Fruit fly (Drosophila melanogaster) whole organism, embryonic: ENCODE data around the gene lectin-28C.
A peak's percentile ranks its signal among the peaks of the same experiment; 100 is the strongest.

Source experiments
- Atf6 ChIP-seq: fragments of 200-800 bp; sonication (Bioruptor generic); IDR thresholded peaks from 2 replicates; pipeline ENCODE4 v1.3.6; 2022; ENCODE audit warnings: missing biosample characterization, missing genetic modification characterization
- CG10147 ChIP-seq: fragments of 200-800 bp; sonication (Bioruptor generic); optimal IDR thresholded peaks from 2 replicates; lab custom pipeline; 2019; ENCODE audit warnings: missing biosample characterization, mild to moderate bottlenecking, missing genetic modification characterization, moderate library complexity
- CG10543 ChIP-seq: fragments of 200-800 bp; sonication (Bioruptor generic); optimal IDR thresholded peaks from 3 replicates; lab custom pipeline; 2017; ENCODE audit warnings: missing biosample characterization, mild to moderate bottlenecking, missing genetic modification characterization, moderate library complexity
- CG10979 ChIP-seq: fragments of 200-800 bp; sonication (Bioruptor generic); optimal IDR thresholded peaks from 2 replicates; lab custom pipeline; 2018; ENCODE audit warnings: missing biosample characterization, mild to moderate bottlenecking, missing genetic modification characterization, moderate library complexity
- CG11398 ChIP-seq: fragments of 200-800 bp; sonication (Bioruptor generic); optimal IDR thresholded peaks from 2 replicates; lab custom pipeline; 2016; ENCODE audit warnings: missing biosample characterization, missing genetic modification characterization
- CG12659 ChIP-seq: fragments of 200-800 bp; sonication (Bioruptor generic); optimal IDR thresholded peaks from 3 replicates; lab custom pipeline; 2017; ENCODE audit warnings: mild to moderate bottlenecking, missing biosample characterization, missing genetic modification reagents, missing genetic modification characterization
- CG12744 ChIP-seq: fragments of 200-800 bp; sonication (Bioruptor generic); optimal IDR thresholded peaks from 2 replicates; lab custom pipeline; 2016; ENCODE audit warnings: missing biosample characterization, missing genetic modification characterization
- CG13287 ChIP-seq: fragments of 200-800 bp; sonication (Bioruptor generic); IDR thresholded peaks from 2 replicates; pipeline ENCODE4 v1.3.6; 2022; ENCODE audit warnings: missing biosample characterization, missing genetic modification characterization; ENCODE audit not compliant: partially characterized antibody
- CG13424 ChIP-seq: fragments of 200-800 bp; sonication (Bioruptor generic); optimal IDR thresholded peaks from 2 replicates; lab custom pipeline; 2019; ENCODE audit warnings: missing biosample characterization, mild to moderate bottlenecking, missing genetic modification characterization, moderate library complexity
- CG17802 ChIP-seq: fragments of 200-800 bp; sonication (Bioruptor generic); optimal IDR thresholded peaks from 2 replicates; lab custom pipeline; 2018; ENCODE audit warnings: missing biosample characterization, mild to moderate bottlenecking, missing genetic modification characterization, moderate library complexity
- CG1832 ChIP-seq: fragments of 200-800 bp; sonication (Bioruptor generic); optimal IDR thresholded peaks from 2 replicates; lab custom pipeline; 2017; ENCODE audit warnings: missing biosample characterization, mild to moderate bottlenecking, missing genetic modification characterization, inconsistent platforms
- CG2889 ChIP-seq: fragments of 200-800 bp; sonication (Bioruptor generic); IDR thresholded peaks from 3 replicates; pipeline ENCODE4 v1.3.6; 2022; ENCODE audit warnings: missing biosample characterization, missing genetic modification characterization
- CG30403 ChIP-seq: fragments of 200-800 bp; sonication (Bioruptor generic); optimal IDR thresholded peaks from 3 replicates; lab custom pipeline; 2016; ENCODE audit warnings: missing biosample characterization, missing genetic modification characterization
- CG3407 ChIP-seq: fragments of 200-800 bp; sonication (Bioruptor generic); optimal IDR thresholded peaks from 2 replicates; lab custom pipeline; 2018; ENCODE audit warnings: missing biosample characterization, mild to moderate bottlenecking, missing genetic modification characterization
- CG3847 ChIP-seq: fragments of 200-800 bp; sonication (Bioruptor generic); IDR thresholded peaks from 2 replicates; pipeline ENCODE4 v1.3.6; 2022; ENCODE audit warnings: missing biosample characterization, missing genetic modification characterization
- CG3995 ChIP-seq: fragments of 200-800 bp; sonication (Bioruptor generic); optimal IDR thresholded peaks from 3 replicates; lab custom pipeline; 2016; ENCODE audit warnings: missing biosample characterization, missing genetic modification characterization
- CG4360 ChIP-seq: fragments of 200-800 bp; sonication (Bioruptor generic); IDR thresholded peaks from 2 replicates; pipeline ENCODE4 v1.3.6; 2022; ENCODE audit warnings: missing biosample characterization, missing genetic modification characterization
- CG8281 ChIP-seq: fragments of 200-800 bp; sonication (Bioruptor generic); optimal IDR thresholded peaks from 2 replicates; lab custom pipeline; 2018; ENCODE audit warnings: missing biosample characterization, mild to moderate bottlenecking, missing genetic modification characterization, moderate library complexity
- CG8924 ChIP-seq: fragments of 200-800 bp; optimal IDR thresholded peaks from 3 replicates; lab custom pipeline; 2019; ENCODE audit warnings: missing biosample characterization, mild to moderate bottlenecking, missing genetic modification characterization, moderate library complexity
- CG9817 ChIP-seq: fragments of 200-800 bp; sonication (Bioruptor generic); optimal IDR thresholded peaks from 2 replicates; lab custom pipeline; 2018; ENCODE audit warnings: missing biosample characterization, mild to moderate bottlenecking, missing genetic modification characterization, moderate library complexity
- CoRest ChIP-seq: fragments of 200-800 bp; sonication (Bioruptor generic); optimal IDR thresholded peaks from 3 replicates; lab custom pipeline; 2018; ENCODE audit warnings: missing biosample characterization, mild to moderate bottlenecking, missing genetic modification characterization, moderate library complexity
- H2.0 ChIP-seq: fragments of 200-800 bp; sonication (Bioruptor generic); IDR thresholded peaks from 2 replicates; pipeline ENCODE4 v1.3.6; 2022; ENCODE audit warnings: missing biosample characterization, missing genetic modification characterization
- Hmr ChIP-seq: fragments of 200-800 bp; sonication (Bioruptor generic); optimal IDR thresholded peaks from 3 replicates; lab custom pipeline; 2017; ENCODE audit warnings: mild to moderate bottlenecking, missing biosample characterization, missing genetic modification reagents, missing genetic modification characterization
- Hr39 ChIP-seq: fragments of >200 bp; optimal IDR thresholded peaks from 2 replicates; lab custom pipeline; 2017
- NK7.1 ChIP-seq: fragments of 200-800 bp; sonication (Bioruptor generic); optimal IDR thresholded peaks from 3 replicates; lab custom pipeline; 2016; ENCODE audit warnings: missing biosample characterization, missing genetic modification characterization
- Nf-YB ChIP-seq: fragments of 200-800 bp; sonication (Bioruptor generic); optimal IDR thresholded peaks from 3 replicates; lab custom pipeline; 2019; ENCODE audit warnings: missing biosample characterization, mild to moderate bottlenecking, missing genetic modification characterization, moderate library complexity
- NfI ChIP-seq: fragments of 200-800 bp; sonication (Bioruptor generic); optimal IDR thresholded peaks from 3 replicates; lab custom pipeline; 2018; ENCODE audit warnings: missing biosample characterization, mild to moderate bottlenecking, missing genetic modification characterization, moderate library complexity
- Rfx ChIP-seq: fragments of 200-800 bp; sonication (Bioruptor generic); IDR thresholded peaks from 2 replicates; pipeline ENCODE4 v1.3.6; 2022; ENCODE audit warnings: missing biosample characterization, missing genetic modification characterization
- Xbp1 ChIP-seq: fragments of 200-800 bp; sonication (Bioruptor generic); optimal IDR thresholded peaks from 3 replicates; lab custom pipeline; 2016; ENCODE audit warnings: missing biosample characterization, mild to moderate bottlenecking, missing genetic modification characterization
- al ChIP-seq: fragments of 200-800 bp; sonication (Bioruptor generic); IDR thresholded peaks from 2 replicates; pipeline ENCODE4 v1.3.6; 2022; ENCODE audit warnings: missing biosample characterization, missing genetic modification characterization
- amos ChIP-seq: fragments of 200-800 bp; sonication (Bioruptor generic); IDR thresholded peaks from 2 replicates; pipeline ENCODE4 v1.3.6; 2022; ENCODE audit warnings: missing biosample characterization, missing genetic modification characterization; ENCODE audit not compliant: partially characterized antibody
- btn ChIP-seq: fragments of 200-800 bp; sonication (Bioruptor generic); optimal IDR thresholded peaks from 2 replicates; lab custom pipeline; 2016; ENCODE audit warnings: missing biosample characterization, missing genetic modification characterization
- disco-r ChIP-seq: fragments of 200-800 bp; sonication (Bioruptor generic); optimal IDR thresholded peaks from 2 replicates; lab custom pipeline; 2016; ENCODE audit warnings: missing biosample characterization, missing genetic modification characterization
- dmrt99B ChIP-seq: fragments of 200-800 bp; sonication (Bioruptor generic); optimal IDR thresholded peaks from 2 replicates; lab custom pipeline; 2018; ENCODE audit warnings: missing biosample characterization, mild to moderate bottlenecking, missing genetic modification characterization, moderate library complexity
- fu2 ChIP-seq: fragments of 200-800 bp; sonication (Bioruptor generic); optimal IDR thresholded peaks from 2 replicates; lab custom pipeline; 2016; ENCODE audit warnings: missing biosample characterization, missing genetic modification characterization
- insv ChIP-seq, 2 experiments: fragments of 200-800 bp; sonication (Bioruptor generic); optimal IDR thresholded peaks; 3 replicates each; lab custom pipeline; 2016 to 2018; ENCODE audit warnings: missing biosample characterization in 2 of 2, missing genetic modification characterization in 2 of 2
- jumu ChIP-seq: fragments of 200-800 bp; sonication (Bioruptor generic); optimal IDR thresholded peaks from 3 replicates; lab custom pipeline; 2016; ENCODE audit warnings: missing biosample characterization, missing genetic modification characterization
- nmo ChIP-seq: fragments of 200-800 bp; sonication (Bioruptor generic); optimal IDR thresholded peaks from 2 replicates; lab custom pipeline; 2018; ENCODE audit warnings: missing biosample characterization, mild to moderate bottlenecking, missing genetic modification characterization, moderate library complexity
- otp ChIP-seq: fragments of 200-800 bp; sonication (Bioruptor generic); IDR thresholded peaks from 3 replicates; pipeline ENCODE4, ENCODE4 v1.3.6; 2022; ENCODE audit warnings: missing biosample characterization, missing genetic modification characterization
- pnt ChIP-seq: fragments of 200-800 bp; sonication (Bioruptor generic); optimal IDR thresholded peaks from 3 replicates; lab custom pipeline; 2016; ENCODE audit warnings: missing biosample characterization, missing genetic modification characterization
- scrt ChIP-seq: fragments of 200-800 bp; sonication (Bioruptor generic); optimal IDR thresholded peaks from 2 replicates; lab custom pipeline; 2018; ENCODE audit warnings: missing biosample characterization, mild to moderate bottlenecking, missing genetic modification characterization, moderate library complexity
- seq ChIP-seq: fragments of 200-800 bp; sonication (Bioruptor generic); IDR thresholded peaks from 2 replicates; pipeline ENCODE4 v1.3.6; 2022; ENCODE audit warnings: missing biosample characterization, missing genetic modification characterization
- slp2 ChIP-seq: fragments of 200-800 bp; sonication (Bioruptor generic); optimal IDR thresholded peaks from 2 replicates; lab custom pipeline; 2016; ENCODE audit warnings: missing biosample characterization, missing genetic modification characterization
- sug ChIP-seq: fragments of 200-800 bp; optimal IDR thresholded peaks from 2 replicates; lab custom pipeline; 2019; ENCODE audit warnings: missing biosample characterization, mild to moderate bottlenecking, missing genetic modification characterization, moderate library complexity
- tin ChIP-seq: fragments of 200-800 bp; sonication (Bioruptor generic); optimal IDR thresholded peaks from 3 replicates; lab custom pipeline; 2016; ENCODE audit warnings: missing biosample characterization, missing genetic modification characterization
- ttk ChIP-seq: fragments of 200-800 bp; sonication (Bioruptor generic); IDR thresholded peaks from 2 replicates; pipeline ENCODE4 v2.1.2; 2022; ENCODE audit warnings: missing biosample characterization, missing genetic modification characterization
- tx ChIP-seq: fragments of 200-800 bp; sonication (Bioruptor generic); optimal IDR thresholded peaks from 2 replicates; lab custom pipeline; 2016; ENCODE audit warnings: missing biosample characterization, missing genetic modification characterization
- unpg ChIP-seq: fragments of 200-800 bp; sonication (Bioruptor generic); optimal IDR thresholded peaks from 3 replicates; lab custom pipeline; 2018; ENCODE audit warnings: missing biosample characterization, mild to moderate bottlenecking, missing genetic modification characterization, moderate library complexity
- z ChIP-seq: fragments of 200-800 bp; sonication (Bioruptor generic); IDR thresholded peaks from 3 replicates; pipeline ENCODE4 v1.3.6; 2022; ENCODE audit warnings: missing biosample characterization, missing genetic modification characterization
- zfh2 ChIP-seq: fragments of 200-800 bp; sonication (Bioruptor generic); optimal IDR thresholded peaks from 2 replicates; lab custom pipeline; 2016; ENCODE audit warnings: missing biosample characterization, missing genetic modification characterization

The lectin-28C gene

dm6 chr2L:7871821-7872524, 15.1 kb downstream of the lectin-28C start (continued):
- TF ChIP-seq CG3995 (no peak), insv (GFP tag; optimal IDR thresholded peaks at IDR 0.05; lab: Kevin White, UChicago) (no peak), sug (tag; lab: Kevin White, UChicago) (peak; percentile 16), CG11398 (GFP tag; lab: Kevin White, UChicago) (no peak), nmo (peak; percentile 51), CG3847 (0 out of 2 replicates have a peak, but pooled peaks have one; percentile 22), H2.0 (peak; percentile 17; the same call in 1 of the 2 replicates), CoRest (tag; lab: Kevin White, UChicago) (peak; percentile 71), CG8281 (no peak), jumu (no peak), tx (GFP tag; lab: Kevin White, UChicago) (no peak), slp2 (GFP tag; lab: Kevin White, UChicago) (no peak), al (GFP tag; lab: Robert Waterston, UW) (no peak), tin (GFP tag; lab: Kevin White, UChicago) (peak; percentile 15), CG1832 (no peak), Atf6 (GFP tag; lab: Robert Waterston, UW) (peak; percentile 71), otp (no peak), fu2 (GFP tag; lab: Kevin White, UChicago) (no peak), Hr39 (no peak), pnt (GFP tag; lab: Kevin White, UChicago) (no peak), CG10979 (tag; lab: Kevin White, UChicago) (no peak), CG10543 (GFP tag; lab: Kevin White, UChicago) (no peak), CG3407 (no peak), CG12744 (GFP tag; lab: Kevin White, UChicago) (no peak), zfh2 (GFP tag; lab: Kevin White, UChicago) (peak; percentile 21), CG13424 (tag; lab: Kevin White, UChicago) (peak; percentile 71), unpg (GFP tag; lab: Kevin White, UChicago) (peak; percentile 50), NfI (GFP tag; lab: Kevin White, UChicago) (peak; percentile 48), amos (GFP tag; lab: Robert Waterston, UW) (no peak), dmrt99B (tag; lab: Kevin White, UChicago) (peak; percentile 76), CG12659 (peak; percentile 32), Hmr (peak; percentile 78), disco-r (GFP tag; lab: Kevin White, UChicago) (peak; percentile 20), CG8924 (tag; lab: Kevin White, UChicago) (peak; percentile 65), btn (GFP tag; lab: Kevin White, UChicago) (no peak), CG10147 (peak; percentile 78), CG2889 (GFP tag; lab: Robert Waterston, UW) (no peak), ttk (GFP tag; lab: Robert Waterston, UW) (no peak), seq (GFP tag; lab: Robert Waterston, UW) (peak; percentile 33; the same call in 1 of the 2 replicates), Rfx (GFP tag; lab: Robert Waterston, UW) (peak; percentile 27; the same call in 1 of the 2 replicates), CG30403 (GFP tag; lab: Kevin White, UChicago) (peak; percentile 60), CG13287 (GFP tag; lab: Robert Waterston, UW) (no peak), NK7.1 (GFP tag; lab: Kevin White, UChicago) (no peak), Xbp1 (GFP tag; lab: Kevin White, UChicago) (peak; percentile 42), CG9817 (tag; lab: Kevin White, UChicago) (peak; percentile 18), Nf-YB (GFP tag; lab: Kevin White, UChicago) (peak; percentile 8), CG4360 (GFP tag; lab: Robert Waterston, UW) (no peak), scrt (GFP tag; lab: Kevin White, UChicago) (peak; percentile 63), z (GFP tag; lab: Robert Waterston, UW) (no peak), CG17802 (no peak)
